Fruit fly (Drosophila melanogaster) whole organism, embryonic: ENCODE measurements around the gene CG11771.

Experiments used
- Aef1 ChIP-seq: fragments of 200-800 bp; sonication (Bioruptor generic); IDR thresholded peaks from 3 replicates; pipeline ENCODE4 v1.3.6; 2022; ENCODE audit warnings: missing biosample characterization, missing genetic modification characterization
- BEAF-32 ChIP-seq: fragments of 200-800 bp; sonication (Bioruptor generic); optimal IDR thresholded peaks from 3 replicates; lab custom pipeline; 2017; ENCODE audit warnings: missing biosample characterization, missing genetic modification characterization, mild to moderate bottlenecking, moderate library complexity, missing genetic modification reagents
- Blimp-1 ChIP-seq: fragments of 200-800 bp; sonication (Bioruptor generic); optimal IDR thresholded peaks from 3 replicates; lab custom pipeline; 2018; ENCODE audit warnings: missing biosample characterization, missing genetic modification characterization, mild to moderate bottlenecking, moderate library complexity, missing genetic modification reagents
- CG10543 ChIP-seq: fragments of 200-800 bp; sonication (Bioruptor generic); optimal IDR thresholded peaks from 3 replicates; lab custom pipeline; 2017; ENCODE audit warnings: missing biosample characterization, mild to moderate bottlenecking, missing genetic modification characterization, moderate library complexity
- CG10979 ChIP-seq: fragments of 200-800 bp; sonication (Bioruptor generic); optimal IDR thresholded peaks from 2 replicates; lab custom pipeline; 2018; ENCODE audit warnings: missing biosample characterization, mild to moderate bottlenecking, missing genetic modification characterization, moderate library complexity
- CG12769 ChIP-seq: fragments of 200-800 bp; sonication (Bioruptor generic); optimal IDR thresholded peaks from 2 replicates; lab custom pipeline; 2019; ENCODE audit warnings: missing biosample characterization, mild to moderate bottlenecking, missing genetic modification characterization, moderate library complexity
- CG14965 ChIP-seq: fragments of 200-800 bp; sonication (Bioruptor generic); optimal IDR thresholded peaks from 2 replicates; lab custom pipeline; 2016; ENCODE audit warnings: missing biosample characterization, missing genetic modification characterization, borderline replicate concordance
- CG16813 ChIP-seq: fragments of 200-800 bp; sonication (Bioruptor generic); IDR thresholded peaks from 3 replicates; pipeline ENCODE4 v1.3.6; 2022; ENCODE audit warnings: missing biosample characterization, missing genetic modification characterization; ENCODE audit not compliant: partially characterized antibody
- CG17385 ChIP-seq: fragments of 200-800 bp; sonication (Bioruptor generic); optimal IDR thresholded peaks from 3 replicates; lab custom pipeline; 2018; ENCODE audit warnings: missing biosample characterization, mild to moderate bottlenecking, missing genetic modification characterization
- CG18764 ChIP-seq: fragments of 200-800 bp; sonication (Bioruptor generic); optimal IDR thresholded peaks from 3 replicates; lab custom pipeline; 2016; ENCODE audit warnings: missing biosample characterization, missing genetic modification characterization
- CG3065 ChIP-seq: fragments of 200-800 bp; sonication (Bioruptor generic); optimal IDR thresholded peaks from 2 replicates; lab custom pipeline; 2016; ENCODE audit warnings: missing biosample characterization, missing genetic modification characterization
- CG4424 ChIP-seq: fragments of 200-800 bp; sonication (Bioruptor generic); optimal IDR thresholded peaks from 3 replicates; lab custom pipeline; 2016; ENCODE audit warnings: missing biosample characterization, missing genetic modification characterization
- CG7987 ChIP-seq: fragments of 200-800 bp; sonication (Bioruptor generic); optimal IDR thresholded peaks from 2 replicates; lab custom pipeline; 2018; ENCODE audit warnings: missing biosample characterization, mild to moderate bottlenecking, missing genetic modification characterization, moderate library complexity
- CG8281 ChIP-seq: fragments of 200-800 bp; sonication (Bioruptor generic); optimal IDR thresholded peaks from 2 replicates; lab custom pipeline; 2018; ENCODE audit warnings: missing biosample characterization, mild to moderate bottlenecking, missing genetic modification characterization, moderate library complexity
- CG8765 ChIP-seq: fragments of 200-800 bp; sonication (Bioruptor generic); IDR thresholded peaks from 2 replicates; pipeline ENCODE4 v1.3.6; 2022; ENCODE audit warnings: missing biosample characterization, missing genetic modification characterization
- Chrac-16 ChIP-seq: fragments of 200-800 bp; sonication (Bioruptor generic); optimal IDR thresholded peaks from 3 replicates; lab custom pipeline; 2016; ENCODE audit warnings: missing biosample characterization, missing genetic modification characterization
- Dref ChIP-seq: fragments of 200-800 bp; sonication (Bioruptor generic); IDR thresholded peaks from 2 replicates; pipeline ENCODE4 v1.3.6; 2022; ENCODE audit warnings: missing biosample characterization, missing genetic modification characterization
- Drgx ChIP-seq: fragments of 200-800 bp; sonication (Bioruptor generic); IDR thresholded peaks from 2 replicates; pipeline ENCODE4 v1.3.6; 2022; ENCODE audit warnings: missing biosample characterization, missing genetic modification characterization
- Ets65A ChIP-seq: fragments of 200-800 bp; sonication (Bioruptor generic); peaks from one replicate; lab custom pipeline; 2016; ENCODE audit warnings: missing biosample characterization, missing genetic modification characterization
- HHEX ChIP-seq: fragments of 200-800 bp; sonication (Bioruptor generic); optimal IDR thresholded peaks from 3 replicates; lab custom pipeline; 2017; ENCODE audit warnings: missing biosample characterization, mild to moderate bottlenecking, missing genetic modification characterization, missing genetic modification reagents
- HLH4C ChIP-seq: fragments of 200-800 bp; sonication (Bioruptor generic); IDR thresholded peaks from 3 replicates; pipeline ENCODE4 v1.3.6; 2022; ENCODE audit warnings: missing biosample characterization, missing genetic modification characterization; ENCODE audit not compliant: partially characterized antibody
- Hand ChIP-seq: fragments of 200-800 bp; sonication (Bioruptor generic); optimal IDR thresholded peaks from 2 replicates; lab custom pipeline; 2017; ENCODE audit warnings: mild to moderate bottlenecking, missing biosample characterization, missing genetic modification reagents, missing genetic modification characterization
- Med ChIP-seq: fragments of 200-800 bp; sonication (Bioruptor generic); peaks from one replicate; lab custom pipeline; 2016; ENCODE audit warnings: missing biosample characterization, missing genetic modification characterization, mild to moderate bottlenecking, inconsistent platforms, moderate library complexity
- Pdp1 ChIP-seq, 2 experiments: fragments of 200-800 bp; sonication (Bioruptor generic); optimal IDR thresholded peaks; 3 replicates each; lab custom pipeline; 2016; ENCODE audit warnings: missing biosample characterization in 2 of 2, missing genetic modification characterization in 2 of 2, mild to moderate bottlenecking in 1 of 2, moderate library complexity in 1 of 2
- Ssrp ChIP-seq: fragments of 200-800 bp; sonication (Bioruptor generic); optimal IDR thresholded peaks from 2 replicates; lab custom pipeline; 2018; ENCODE audit warnings: missing biosample characterization, mild to moderate bottlenecking, missing genetic modification characterization, moderate library complexity
- Taf1 ChIP-seq: fragments of 200-800 bp; sonication (Bioruptor generic); IDR thresholded peaks from 2 replicates; pipeline ENCODE4 v1.3.6; 2022; ENCODE audit warnings: missing biosample characterization, missing genetic modification characterization
- abd-A ChIP-seq: fragments of 200-800 bp; sonication (Bioruptor generic); optimal IDR thresholded peaks from 3 replicates; lab custom pipeline; 2019; ENCODE audit warnings: missing biosample characterization, mild to moderate bottlenecking, missing genetic modification characterization, moderate library complexity
- ase ChIP-seq: fragments of 200-800 bp; sonication (Bioruptor generic); IDR thresholded peaks from 3 replicates; pipeline ENCODE4 v1.3.6; 2022; ENCODE audit warnings: missing biosample characterization, missing genetic modification characterization
- chinmo ChIP-seq: fragments of 200-800 bp; sonication (Bioruptor generic); IDR thresholded peaks from 4 replicates; pipeline ENCODE4 v1.3.6; 2022; ENCODE audit warnings: missing biosample characterization, missing genetic modification characterization; ENCODE audit not compliant: partially characterized antibody
- chm ChIP-seq: fragments of 200-800 bp; sonication (Bioruptor generic); IDR thresholded peaks from 2 replicates; pipeline ENCODE4 v1.3.6; 2022; ENCODE audit warnings: missing biosample characterization, missing genetic modification characterization
- crc ChIP-seq: fragments of 200-800 bp; sonication (Bioruptor generic); optimal IDR thresholded peaks from 2 replicates; lab custom pipeline; 2016; ENCODE audit warnings: missing biosample characterization, missing genetic modification characterization
- croc ChIP-seq: fragments of 200-800 bp; sonication (Bioruptor generic); conservative IDR thresholded peaks from 3 replicates; pipeline ENCODE4 v1.3.6; 2022; ENCODE audit warnings: missing biosample characterization, missing genetic modification characterization
- cwo ChIP-seq: fragments of 200-800 bp; sonication (Bioruptor generic); optimal IDR thresholded peaks from 3 replicates; lab custom pipeline; 2017; ENCODE audit warnings: missing biosample characterization, missing genetic modification characterization, mild to moderate bottlenecking, moderate library complexity, missing genetic modification reagents
- eyg ChIP-seq: fragments of 200-800 bp; sonication (Bioruptor generic); optimal IDR thresholded peaks from 3 replicates; lab custom pipeline; 2016; ENCODE audit warnings: missing biosample characterization, missing genetic modification characterization
- fd3F ChIP-seq: fragments of 200-800 bp; sonication (Bioruptor generic); optimal IDR thresholded peaks from 2 replicates; lab custom pipeline; 2018; ENCODE audit warnings: missing biosample characterization, mild to moderate bottlenecking, missing genetic modification characterization, moderate library complexity
- fd64A ChIP-seq: fragments of 200-800 bp; sonication (Bioruptor generic); optimal IDR thresholded peaks from 3 replicates; lab custom pipeline; 2018; ENCODE audit warnings: missing biosample characterization, mild to moderate bottlenecking, missing genetic modification characterization
- fd96Cb ChIP-seq: fragments of 200-800 bp; sonication (Bioruptor generic); optimal IDR thresholded peaks from 2 replicates; lab custom pipeline; 2018; ENCODE audit warnings: missing biosample characterization, mild to moderate bottlenecking, missing genetic modification characterization, moderate library complexity
- fru ChIP-seq: fragments of >200 bp; optimal IDR thresholded peaks from 2 replicates; lab custom pipeline; 2017
- ind ChIP-seq: fragments of 200-800 bp; sonication (Bioruptor generic); optimal IDR thresholded peaks from 3 replicates; lab custom pipeline; 2016; ENCODE audit warnings: missing biosample characterization, missing genetic modification characterization
- insv ChIP-seq, 2 experiments: fragments of 200-800 bp; sonication (Bioruptor generic); optimal IDR thresholded peaks; 3 replicates each; lab custom pipeline; 2016 to 2018; ENCODE audit warnings: missing biosample characterization in 2 of 2, missing genetic modification characterization in 2 of 2
- kni ChIP-seq: fragments of 200-800 bp; sonication (Bioruptor generic); optimal IDR thresholded peaks from 3 replicates; lab custom pipeline; 2017; ENCODE audit warnings: mild to moderate bottlenecking, missing biosample characterization, missing genetic modification reagents, missing genetic modification characterization
- lmd ChIP-seq: fragments of 200-800 bp; sonication (Bioruptor generic); IDR thresholded peaks from 2 replicates; pipeline ENCODE4 v1.3.6; 2022; ENCODE audit warnings: missing biosample characterization, missing genetic modification characterization
- nerfin-1 ChIP-seq: fragments of 200-800 bp; sonication (Bioruptor generic); optimal IDR thresholded peaks from 3 replicates; lab custom pipeline; 2019; ENCODE audit warnings: missing biosample characterization, mild to moderate bottlenecking, missing genetic modification characterization, moderate library complexity
- pho ChIP-seq: fragments of 200-800 bp; sonication (Bioruptor generic); optimal IDR thresholded peaks from 2 replicates; lab custom pipeline; 2016; ENCODE audit warnings: missing biosample characterization, missing genetic modification characterization
- sd ChIP-seq: fragments of 200-800 bp; sonication (Bioruptor generic); optimal IDR thresholded peaks from 3 replicates; lab custom pipeline; 2018; ENCODE audit warnings: missing biosample characterization, mild to moderate bottlenecking, missing genetic modification characterization, moderate library complexity
- sqz ChIP-seq: fragments of 200-800 bp; sonication (Bioruptor generic); optimal IDR thresholded peaks from 3 replicates; lab custom pipeline; 2018; ENCODE audit warnings: missing biosample characterization, mild to moderate bottlenecking, missing genetic modification characterization
- vvl ChIP-seq: fragments of 200-800 bp; sonication (Bioruptor generic); IDR thresholded peaks from 2 replicates; pipeline ENCODE4 v1.3.6; 2022; ENCODE audit warnings: missing biosample characterization, missing genetic modification characterization

Gene CG11771

DNA sequence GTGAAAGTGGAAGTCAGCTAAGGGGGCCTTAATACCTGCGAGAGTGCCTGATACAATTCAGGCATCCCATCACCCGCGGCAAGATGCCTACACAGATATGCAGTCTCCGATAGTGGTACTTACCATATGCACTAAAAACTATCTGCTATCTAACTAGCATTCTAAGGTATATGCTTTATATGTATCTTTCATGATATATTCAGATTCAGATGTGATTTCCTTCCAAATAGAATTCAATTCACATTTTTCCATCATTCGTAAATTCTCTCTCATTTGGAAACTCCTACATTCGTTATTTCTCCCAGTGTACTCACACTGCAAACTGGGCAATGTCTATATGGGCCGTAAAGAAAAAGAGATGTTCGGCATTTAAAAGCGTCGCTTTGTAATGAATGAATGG lies 45.3 kb upstream of the CG11771 start (continued):
- TF ChIP-seq HHEX (GFP tag; lab: Kevin White, UChicago) (no peak), CG17385 (GFP tag; lab: Kevin White, UChicago) (no peak), CG7987 (GFP tag; lab: Kevin White, UChicago) (no peak), ase (GFP tag; lab: Robert Waterston, UW) (no peak), Med (GFP tag; lab: Kevin White, UChicago) (peak; percentile 54), insv (GFP tag; optimal IDR thresholded peaks at IDR 0.05; lab: Kevin White, UChicago) (no peak), HLH4C (no peak), fd64A (GFP tag; lab: Kevin White, UChicago) (no peak), CG10979 (tag; lab: Kevin White, UChicago) (peak; percentile 17), Dref (GFP tag; lab: Robert Waterston, UW) (no peak), BEAF-32 (no peak), Ssrp (tag; lab: Kevin White, UChicago) (peak; percentile 9), Drgx (GFP tag; lab: Robert Waterston, UW) (peak; percentile 47), Taf1 (GFP tag; lab: Robert Waterston, UW) (no peak), CG14965 (GFP tag; lab: Kevin White, UChicago) (no peak), CG4424 (GFP tag; lab: Kevin White, UChicago) (no peak), CG16813 (GFP tag; lab: Robert Waterston, UW) (no peak), ind (no peak), lmd (GFP tag; lab: Robert Waterston, UW) (peak; percentile 19; the same call in 1 of the 2 replicates), fd96Cb (tag; lab: Kevin White, UChicago) (peak; percentile 7), nerfin-1 (tag; lab: Kevin White, UChicago) (no peak)

DNA sequence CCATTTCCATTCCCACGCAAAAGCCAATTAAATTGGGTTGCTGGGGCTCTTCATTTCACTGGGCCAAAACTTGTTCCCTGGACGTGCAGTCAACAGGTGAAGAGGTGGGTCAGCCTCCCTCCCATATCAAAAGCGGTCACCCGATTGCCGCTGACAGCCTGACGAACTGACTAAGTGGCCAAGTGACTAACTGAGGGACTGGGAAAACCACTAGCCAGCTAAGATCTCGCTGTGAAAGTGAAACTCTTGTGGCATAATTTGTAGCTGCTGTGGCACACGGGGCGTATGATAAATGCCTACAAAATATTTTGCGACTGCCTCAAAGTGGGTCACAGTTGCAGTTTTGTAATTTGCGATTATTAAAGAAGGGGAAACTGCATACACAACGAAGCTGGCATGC lies 43.4 kb upstream of the CG11771 start:
- TF ChIP-seq CG8281 (tag; lab: Kevin White, UChicago) (peak; percentile 82), CG18764 (no peak), Blimp-1 (GFP tag; lab: Kevin White, UChicago) (peak; percentile 56)

DNA sequence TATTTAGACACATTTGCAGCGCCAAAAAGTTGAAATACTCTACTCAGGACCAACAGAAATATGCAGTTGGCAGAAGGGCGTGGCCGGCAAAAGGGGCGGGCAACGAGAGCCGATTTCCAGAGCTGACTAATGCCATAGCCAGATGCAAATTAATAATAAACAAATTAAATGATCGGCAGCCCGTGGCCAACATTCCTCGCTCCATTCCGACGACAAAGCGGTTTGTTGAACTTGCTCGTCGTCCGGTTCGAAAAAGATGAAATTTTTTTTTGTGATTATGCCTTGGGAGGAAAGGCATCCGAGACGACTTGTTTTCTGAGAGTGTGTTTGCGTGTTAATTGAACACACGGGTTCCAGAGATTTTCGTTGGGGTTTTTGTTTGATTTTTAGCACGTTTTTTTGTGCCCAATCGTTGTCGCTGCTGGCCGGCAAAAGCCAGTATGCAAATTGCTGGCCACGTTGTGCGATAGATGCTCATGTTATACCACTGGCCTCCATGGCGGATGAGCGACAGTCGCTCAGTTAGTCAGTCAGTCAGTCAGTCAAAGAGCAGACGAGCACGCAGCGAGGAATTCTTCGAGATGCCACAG lies 42.4 kb upstream of the CG11771 start:
- TF ChIP-seq Pdp1 (GFP tag; optimal IDR thresholded peaks at IDR 0.05; lab: Kevin White, UChicago) (peak in 1 of 2 experiments; percentile 20), Aef1 (GFP tag; lab: Robert Waterston, UW) (no peak), abd-A (tag; lab: Kevin White, UChicago) (peak; percentile 30), sqz (GFP tag; lab: Kevin White, UChicago) (peak; percentile 35), crc (GFP tag; lab: Kevin White, UChicago) (no peak), chm (GFP tag; lab: Robert Waterston, UW) (no peak), pho (GFP tag; lab: Kevin White, UChicago) (no peak), Ets65A (GFP tag; lab: Kevin White, UChicago) (peak; percentile 39), sd (tag; lab: Kevin White, UChicago) (peak; percentile 96), Hand (GFP tag; lab: Kevin White, UChicago) (no peak), Chrac-16 (GFP tag; lab: Kevin White, UChicago) (no peak), CG12769 (peak; percentile 74), fru (lab: Kevin White, UChicago) (no peak), vvl (GFP tag; lab: Robert Waterston, UW) (0 out of 2 replicates have a peak, but pooled peaks have one; percentile 12), fd3F (GFP tag; lab: Kevin White, UChicago) (no peak), CG3065 (no peak), cwo (peak; percentile 78), CG10543 (GFP tag; lab: Kevin White, UChicago) (peak; percentile 17), CG8765 (no peak), chinmo (GFP tag; lab: Robert Waterston, UW) (0 out of 4 replicates have a peak, but pooled peaks have one; percentile 70), CG8281 (tag; lab: Kevin White, UChicago) (peak; percentile 49), croc (GFP tag; lab: Robert Waterston, UW) (no peak), kni (peak; percentile 29), eyg (GFP tag; lab: Kevin White, UChicago) (no peak)
